Worm (Caenorhabditis elegans) whole organism, L1 larva: Measurements from ENCODE around the gene E02H4.6.
A peak's percentile ranks its signal among the peaks of the same experiment; 100 is the strongest.

ENCODE experiments used
- C04F5.9 ChIP-seq: sonication (generic microtip); optimal IDR thresholded peaks from 2 replicates; lab custom pipeline; 2016; ENCODE audit warnings: missing genetic modification characterization, missing compliant biosample characterization
- F16B12.6 ChIP-seq: fragments of 150-350 bp; optimal IDR thresholded peaks from 2 replicates; lab custom pipeline; 2014; ENCODE audit warnings: missing biosample characterization, missing genetic modification characterization
- aha-1 ChIP-seq: fragments of 150-350 bp; optimal IDR thresholded peaks from 2 replicates; lab custom pipeline; 2014; ENCODE audit warnings: missing biosample characterization, missing genetic modification characterization
- alr-1 ChIP-seq: fragments of 200-800 bp; sonication (Bioruptor generic); optimal IDR thresholded peaks from 2 replicates; lab custom pipeline; 2018; ENCODE audit warnings: borderline replicate concordance, mild to moderate bottlenecking, missing genetic modification characterization, missing compliant biosample characterization
- aly-2 ChIP-seq: fragments of 150-350 bp; optimal IDR thresholded peaks from 2 replicates; lab custom pipeline; 2014; ENCODE audit warnings: missing biosample characterization, missing genetic modification characterization
- ama-1 ChIP-seq: fragments of 150-350 bp; optimal IDR thresholded peaks from 2 replicates; lab custom pipeline; 2014
- blmp-1 ChIP-seq: fragments of 150-350 bp; optimal IDR thresholded peaks from 2 replicates; lab custom pipeline; 2014; ENCODE audit warnings: missing biosample characterization, missing genetic modification characterization
- ceh-63 ChIP-seq: fragments of 200-800 bp; sonication (Bioruptor generic); optimal IDR thresholded peaks from 2 replicates; lab custom pipeline; 2018; ENCODE audit warnings: mild to moderate bottlenecking, missing genetic modification characterization, missing compliant biosample characterization
- ceh-82 ChIP-seq, 3 experiments: fragments of 150-350 bp in 1 of 3; sonication (generic microtip) in 2 of 3; optimal IDR thresholded peaks; 2 replicates each; lab custom pipeline; 2014 to 2017; ENCODE audit warnings: missing biosample characterization in 3 of 3, missing genetic modification characterization in 3 of 3
- ceh-88 ChIP-seq: fragments of 200-800 bp; sonication (Bioruptor generic); IDR thresholded peaks from 2 replicates; pipeline ENCODE4 v1.3.6; 2022; ENCODE audit warnings: missing genetic modification characterization, missing compliant biosample characterization
- ceh-90 ChIP-seq: sonication (generic microtip); optimal IDR thresholded peaks from 2 replicates; lab custom pipeline; 2016; ENCODE audit warnings: missing genetic modification characterization, missing compliant biosample characterization
- ces-1 ChIP-seq: fragments of 150-350 bp; optimal IDR thresholded peaks from 2 replicates; lab custom pipeline; 2014; ENCODE audit warnings: missing biosample characterization, missing genetic modification reagents, missing genetic modification characterization
- dpl-1 ChIP-seq, 3 experiments: fragments of 150-350 bp in 2 of 3; sonication (generic microtip) in 1 of 3; optimal IDR thresholded peaks; 2 replicates each; lab custom pipeline; 2014 to 2017; ENCODE audit warnings: missing biosample characterization in 3 of 3, missing genetic modification characterization in 3 of 3, missing genetic modification reagents in 3 of 3
- dsc-1 ChIP-seq: sonication (generic microtip); optimal IDR thresholded peaks from 2 replicates; lab custom pipeline; 2016; ENCODE audit warnings: mild to moderate bottlenecking, missing genetic modification characterization, missing compliant biosample characterization
- efl-1 ChIP-seq, 4 experiments: fragments of 150-350 bp; optimal IDR thresholded peaks in 3 of 4; peaks in 1 of 4; 1 replicate in 1 of 4; 2 replicates in 3 of 4; lab custom pipeline; 2014; ENCODE audit warnings: missing biosample characterization in 2 of 4, missing genetic modification characterization in 2 of 4, missing genetic modification reagents in 2 of 4
- egl-13 ChIP-seq: sonication (generic microtip); optimal IDR thresholded peaks from 2 replicates; lab custom pipeline; 2016; ENCODE audit warnings: missing genotype, missing genetic modification reagents, missing genetic modification characterization, missing compliant biosample characterization
- elt-2 ChIP-seq: sonication (generic microtip); optimal IDR thresholded peaks from 2 replicates; lab custom pipeline; 2016; ENCODE audit warnings: missing genetic modification characterization, mild to moderate bottlenecking, inconsistent platforms, missing compliant biosample characterization, missing genetic modification reagents
- elt-3 ChIP-seq, 6 experiments: fragments of 150-350 bp in 1 of 6; sonication (generic microtip); optimal IDR thresholded peaks; 2 replicates each; lab custom pipeline; 2017 to 2018; ENCODE audit warnings: missing biosample characterization in 6 of 6, missing genetic modification characterization in 6 of 6, inconsistent platforms in 1 of 6
- fkh-10 ChIP-seq: sonication (generic microtip); optimal IDR thresholded peaks from 2 replicates; lab custom pipeline; 2017; ENCODE audit warnings: missing biosample characterization, missing genetic modification reagents, missing genetic modification characterization
- fkh-4 ChIP-seq: sonication (generic microtip); optimal IDR thresholded peaks from 2 replicates; lab custom pipeline; 2016; ENCODE audit warnings: missing compliant biosample characterization, missing genetic modification characterization, borderline replicate concordance
- fkh-8 ChIP-seq: sonication (generic microtip); optimal IDR thresholded peaks from 2 replicates; lab custom pipeline; 2016; ENCODE audit warnings: mild to moderate bottlenecking, missing genetic modification characterization, missing compliant biosample characterization
- hlh-17 ChIP-seq: fragments of 200-800 bp; sonication (Bioruptor generic); optimal IDR thresholded peaks from 2 replicates; lab custom pipeline; 2018; ENCODE audit warnings: missing genetic modification characterization, mild to moderate bottlenecking, missing compliant biosample characterization, moderate library complexity, borderline replicate concordance
- irx-1 ChIP-seq: sonication (generic microtip); optimal IDR thresholded peaks from 2 replicates; lab custom pipeline; 2016; ENCODE audit warnings: missing genetic modification characterization, missing compliant biosample characterization
- jun-1 ChIP-seq: fragments of 150-350 bp; optimal IDR thresholded peaks from 2 replicates; lab custom pipeline; 2014; ENCODE audit warnings: missing biosample characterization, missing genetic modification reagents, missing genetic modification characterization
- lin-14 ChIP-seq: fragments of 200-800 bp; sonication (Bioruptor generic); optimal IDR thresholded peaks from 2 replicates; lab custom pipeline; 2018; ENCODE audit warnings: mild to moderate bottlenecking, missing genetic modification characterization, moderate library complexity, missing compliant biosample characterization
- lin-15B ChIP-seq: fragments of 150-350 bp; sonication (generic microtip); optimal IDR thresholded peaks from 3 replicates; lab custom pipeline; 2014; ENCODE audit warnings: missing biosample characterization, missing genetic modification characterization
- lir-3 ChIP-seq: sonication (generic microtip); optimal IDR thresholded peaks from 2 replicates; lab custom pipeline; 2016; ENCODE audit warnings: mild to moderate bottlenecking, missing genetic modification characterization, moderate library complexity, missing compliant biosample characterization; ENCODE audit not compliant: poor library complexity
- lsy-2 ChIP-seq, 2 experiments: fragments of 150-350 bp; optimal IDR thresholded peaks; 2 replicates each; lab custom pipeline; 2014; ENCODE audit warnings: missing biosample characterization in 2 of 2, missing genetic modification characterization in 2 of 2
- mab-9 ChIP-seq: fragments of 200-800 bp; sonication (Bioruptor generic); IDR thresholded peaks from 2 replicates; pipeline ENCODE4 v1.3.6; 2022; ENCODE audit warnings: missing genetic modification reagents, missing genetic modification characterization, missing compliant biosample characterization
- nhr-19 ChIP-seq: fragments of 200-800 bp; sonication (Bioruptor generic); conservative IDR thresholded peaks from 2 replicates; pipeline ENCODE4 v1.3.6; 2022; ENCODE audit warnings: missing genetic modification characterization, missing compliant biosample characterization
- nhr-20 ChIP-seq: sonication (generic microtip); optimal IDR thresholded peaks from 2 replicates; lab custom pipeline; 2016; ENCODE audit warnings: mild to moderate bottlenecking, missing genetic modification characterization, missing compliant biosample characterization
- nhr-28 ChIP-seq: fragments of 150-350 bp; optimal IDR thresholded peaks from 2 replicates; lab custom pipeline; 2014; ENCODE audit warnings: missing biosample characterization, missing genetic modification characterization
- nhr-71 ChIP-seq: sonication (generic microtip); optimal IDR thresholded peaks from 2 replicates; lab custom pipeline; 2016; ENCODE audit warnings: mild to moderate bottlenecking, missing genetic modification characterization, moderate library complexity, missing compliant biosample characterization
- nhr-77 ChIP-seq: fragments of 150-350 bp; optimal IDR thresholded peaks from 2 replicates; lab custom pipeline; 2014; ENCODE audit warnings: missing biosample characterization, missing genetic modification characterization
- nhr-85 ChIP-seq: sonication (generic microtip); peaks from one replicate; lab custom pipeline; 2016; ENCODE audit warnings: missing genetic modification characterization, inconsistent platforms, missing compliant biosample characterization
- pag-3 ChIP-seq: sonication (generic microtip); optimal IDR thresholded peaks from 2 replicates; lab custom pipeline; 2017; ENCODE audit warnings: missing genetic modification characterization, mild to moderate bottlenecking, missing compliant biosample characterization, antibody characterized with exemption, borderline replicate concordance; ENCODE audit not compliant: insufficient read depth
- rnt-1 ChIP-seq: sonication (generic microtip); optimal IDR thresholded peaks from 2 replicates; lab custom pipeline; 2016; ENCODE audit warnings: mild to moderate bottlenecking, missing genetic modification characterization, moderate library complexity, missing compliant biosample characterization
- skn-1 ChIP-seq: fragments of 150-350 bp; optimal IDR thresholded peaks from 2 replicates; lab custom pipeline; 2014; ENCODE audit warnings: missing biosample characterization, missing genetic modification characterization
- snu-23 ChIP-seq: sonication (generic microtip); optimal IDR thresholded peaks from 2 replicates; lab custom pipeline; 2016; ENCODE audit warnings: missing genetic modification characterization, missing compliant biosample characterization
- sox-4 ChIP-seq: sonication (generic microtip); optimal IDR thresholded peaks from 2 replicates; lab custom pipeline; 2016; ENCODE audit warnings: missing genetic modification characterization, missing compliant biosample characterization
- sptf-1 ChIP-seq: fragments of 150-350 bp; optimal IDR thresholded peaks from 2 replicates; lab custom pipeline; 2014; ENCODE audit warnings: missing biosample characterization, missing genetic modification characterization
- swsn-7 ChIP-seq: sonication (generic microtip); optimal IDR thresholded peaks from 2 replicates; lab custom pipeline; 2016; ENCODE audit warnings: missing genetic modification characterization, missing compliant biosample characterization
- tbx-2 ChIP-seq: sonication (generic microtip); optimal IDR thresholded peaks from 2 replicates; lab custom pipeline; 2016; ENCODE audit warnings: missing genetic modification characterization, missing compliant biosample characterization
- unc-30 ChIP-seq: sonication (generic microtip); optimal IDR thresholded peaks from 2 replicates; lab custom pipeline; 2017; ENCODE audit warnings: missing biosample characterization, missing genetic modification characterization
- vab-15 ChIP-seq: sonication (generic microtip); optimal IDR thresholded peaks from 2 replicates; lab custom pipeline; 2017; ENCODE audit warnings: missing genotype, mild to moderate bottlenecking, missing genetic modification characterization, missing compliant biosample characterization
- xbp-1 ChIP-seq: sonication (generic microtip); optimal IDR thresholded peaks from 2 replicates; lab custom pipeline; 2016; ENCODE audit warnings: missing genetic modification characterization, missing compliant biosample characterization
- zip-4 ChIP-seq: fragments of 200-800 bp; sonication (Bioruptor generic); optimal IDR thresholded peaks from 2 replicates; lab custom pipeline; 2018; ENCODE audit warnings: mild to moderate bottlenecking, missing genetic modification characterization, moderate library complexity, missing compliant biosample characterization
- ztf-11 ChIP-seq, 2 experiments: sonication (generic microtip); optimal IDR thresholded peaks; 2 replicates each; lab custom pipeline; 2016 to 2017; ENCODE audit warnings: missing genetic modification characterization in 2 of 2, missing biosample characterization in 1 of 2, missing compliant biosample characterization in 1 of 2

E02H4.6 gene

DNA sequence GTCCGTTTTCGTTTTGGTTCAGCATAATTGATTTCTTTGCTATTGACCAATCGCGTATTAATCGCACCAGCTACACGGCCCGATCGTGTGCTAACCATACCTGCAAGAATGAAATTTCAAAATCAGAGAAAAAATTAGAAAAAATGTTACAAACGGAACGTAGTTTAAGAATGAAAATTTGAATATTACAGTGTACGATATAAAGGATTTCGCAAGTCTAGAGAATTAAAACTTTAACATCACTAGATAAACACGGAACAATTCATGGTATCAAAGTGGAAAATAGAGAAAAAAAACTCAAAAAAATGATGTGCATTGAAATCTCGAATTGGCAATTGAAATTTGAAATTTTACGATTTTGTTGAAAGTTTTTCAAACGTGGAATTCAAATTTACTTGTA, 44.6 kb upstream of the E02H4.6 start, which contains the start of gene madd-3:
madd-3 (minus strand) TSS at position 101 of the 400 bp plus-strand sequence.
- TF ChIP-seq fkh-8 (tag; lab: Kevin White, UChicago), result no peak
- TF ChIP-seq mab-9 (GFP tag; lab: Robert Waterston, UW), result no peak
- no peak for TF ChIP-seq lin-14 (GFP tag; lab: Kevin White, UChicago)
- no peak for TF ChIP-seq nhr-77 (tag; lab: Kevin White, UChicago)
- no peak for TF ChIP-seq F16B12.6 (tag; lab: Kevin White, UChicago)
- TF ChIP-seq unc-30 (tag; lab: Kevin White, UChicago), result no peak
- TF ChIP-seq swsn-7, result no peak
- no peak for TF ChIP-seq egl-13 (tag; lab: Kevin White, UChicago)
- TF ChIP-seq lin-15B (tag; lab: Kevin White, UChicago), result no peak
- no peak for TF ChIP-seq skn-1 (tag; lab: Kevin White, UChicago)
- TF ChIP-seq sptf-1 (tag; lab: Kevin White, UChicago), result no peak
- no peak for TF ChIP-seq ceh-90 (tag; lab: Kevin White, UChicago)
- no peak for TF ChIP-seq nhr-85 (tag; lab: Kevin White, UChicago)
- TF ChIP-seq elt-2 (tag; lab: Kevin White, UChicago), result no peak

DNA sequence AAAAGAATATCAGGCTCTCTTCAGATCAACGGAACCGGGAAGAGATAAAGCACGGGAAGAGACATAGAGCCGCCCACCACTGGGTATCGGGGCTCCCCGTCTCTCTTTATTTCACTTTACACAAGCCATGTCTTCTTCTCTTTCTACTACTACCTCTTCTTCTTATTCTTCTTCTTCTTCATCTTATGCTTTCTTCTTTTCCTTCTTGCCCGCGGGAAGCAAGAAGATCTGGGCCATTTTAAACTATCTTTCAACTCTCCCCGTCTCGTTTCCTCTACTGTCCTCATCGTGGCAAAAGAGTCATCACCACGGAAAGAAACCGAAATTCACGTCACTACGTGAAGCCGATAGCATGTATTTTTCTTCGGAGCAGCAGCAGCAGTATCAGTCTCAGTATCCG, 40.7 kb upstream of the E02H4.6 start:
- TF ChIP-seq blmp-1 (tag; lab: Kevin White, UChicago) (no peak), nhr-77 (tag; lab: Kevin White, UChicago) (no peak), tbx-2 (tag; lab: Kevin White, UChicago) (no peak), lsy-2 (tag; optimal IDR thresholded peaks at IDR 0.05; lab: Kevin White, UChicago) (peak in 1 of 2 experiments; percentile 14), nhr-71 (tag; lab: Kevin White, UChicago) (peak; percentile 71), jun-1 (tag; lab: Kevin White, UChicago) (no peak), skn-1 (tag; lab: Kevin White, UChicago) (no peak), vab-15 (no peak), swsn-7 (peak; percentile 1), F16B12.6 (tag; lab: Kevin White, UChicago) (no peak), ceh-88 (GFP tag; lab: Robert Waterston, UW) (no peak), xbp-1 (no peak), egl-13 (tag; lab: Kevin White, UChicago) (no peak), nhr-20 (peak; percentile 24), nhr-19 (GFP tag; lab: Robert Waterston, UW) (no peak), fkh-8 (tag; lab: Kevin White, UChicago) (no peak), sox-4 (no peak), snu-23 (GFP tag; lab: Kevin White, UChicago) (peak; percentile 43), ama-1 (lab: Kevin White, UChicago) (no peak), aha-1 (tag; lab: Kevin White, UChicago) (no peak), C04F5.9 (tag; lab: Kevin White, UChicago) (no peak), ceh-82 (tag; optimal IDR thresholded peaks at IDR 0.05; lab: Kevin White, UChicago) (no peak), rnt-1 (tag; lab: Kevin White, UChicago) (peak; percentile 36), hlh-17 (GFP tag; lab: Kevin White, UChicago) (no peak), dpl-1 (GFP tag; optimal IDR thresholded peaks at IDR 0.05; lab: Kevin White, UChicago) (no peak), lir-3 (tag; lab: Kevin White, UChicago) (no peak), fkh-10 (GFP tag; lab: Kevin White, UChicago) (no peak), elt-2 (tag; lab: Kevin White, UChicago) (no peak), efl-1 (optimal IDR thresholded peaks at IDR 0.05; lab: Kevin White, UChicago) (no peak), efl-1 (GFP tag; optimal IDR thresholded peaks at IDR 0.05 in 1 of 2; lab: Kevin White, UChicago) (no peak), ceh-63 (GFP tag; lab: Kevin White, UChicago) (no peak), sptf-1 (tag; lab: Kevin White, UChicago) (no peak), elt-3 (tag; optimal IDR thresholded peaks at IDR 0.05; lab: Kevin White, UChicago) (no peak), aly-2 (tag; lab: Kevin White, UChicago) (no peak), zip-4 (GFP tag; lab: Kevin White, UChicago) (no peak), lin-14 (GFP tag; lab: Kevin White, UChicago) (peak; percentile 64), nhr-28 (tag; lab: Kevin White, UChicago) (no peak), ces-1 (GFP tag; lab: Kevin White, UChicago) (no peak), ztf-11 (tag; optimal IDR thresholded peaks at IDR 0.05; lab: Kevin White, UChicago) (no peak), alr-1 (tag; lab: Kevin White, UChicago) (no peak), dsc-1 (peak; percentile 39), fkh-4 (tag; lab: Kevin White, UChicago) (no peak), irx-1 (no peak), pag-3 (tag; lab: Kevin White, UChicago) (peak; percentile 55)
